Fruit fly (Drosophila melanogaster): Measurements from ENCODE around the gene PolE1.

PolE1 gene

dm6 chr3R:23363515-23364124 is 15.7 kb downstream of the PolE1 start, which contains the start of gene CG4408 (continued):
- TF ChIP-seq CG13624 (GFP tag; optimal IDR thresholded peaks at IDR 0.05) (peak; percentile 54), scrt (GFP tag; optimal IDR thresholded peaks at IDR 0.05) (peak; percentile 6), Fer1 (GFP tag; optimal IDR thresholded peaks at IDR 0.05) (no peak), psq (GFP tag; optimal IDR thresholded peaks at IDR 0.05) (no peak), Sin3A (optimal IDR thresholded peaks at IDR 0.05) (no peak), Dip2 (GFP tag; IDR thresholded peaks at IDR 0.05) (no peak), tx (GFP tag; optimal IDR thresholded peaks at IDR 0.05) (no peak), CG15601 (tag; optimal IDR thresholded peaks at IDR 0.05) (no peak), CG9817 (tag; optimal IDR thresholded peaks at IDR 0.05) (peak; percentile 22), GATAe (GFP tag; conservative IDR thresholded peaks at IDR 0.05) (no peak), CG10462 (GFP tag; optimal IDR thresholded peaks at IDR 0.05) (no peak), CG32772 (GFP tag; IDR thresholded peaks at IDR 0.05) (no peak), CG6683 (GFP tag; optimal IDR thresholded peaks at IDR 0.05) (no peak), CG10209 (GFP tag; optimal IDR thresholded peaks at IDR 0.05) (peak; percentile 13), Rx (GFP tag; IDR thresholded peaks at IDR 0.05) (no peak), toy (GFP tag; IDR thresholded peaks at IDR 0.05) (no peak), Gug (GFP tag; IDR thresholded peaks at IDR 0.05) (no peak), en (GFP tag; optimal IDR thresholded peaks at IDR 0.05) (no peak), CG13424 (tag; optimal IDR thresholded peaks at IDR 0.05) (peak; percentile 19), h (optimal IDR thresholded peaks at IDR 0.05) (no peak), CG11456 (GFP tag; IDR thresholded peaks at IDR 0.05) (no peak), stwl (tag; optimal IDR thresholded peaks at IDR 0.05) (no peak), ab (GFP tag; optimal IDR thresholded peaks at IDR 0.05) (no peak), lbe (GFP tag; optimal IDR thresholded peaks at IDR 0.05) (peak; percentile 86), CG6272 (GFP tag; IDR thresholded peaks at IDR 0.05) (0 out of 2 replicates have a peak, but pooled peaks have one; percentile 22), CG12942 (GFP tag; optimal IDR thresholded peaks at IDR 0.05) (no peak), gro (GFP tag; optimal IDR thresholded peaks at IDR 0.05) (peak; percentile 46), Awh (GFP tag; IDR thresholded peaks at IDR 0.05) (0 out of 2 replicates have a peak, but pooled peaks have one; percentile 6), Nf-YC (tag; optimal IDR thresholded peaks at IDR 0.05) (no peak), dmrt11E (tag; optimal IDR thresholded peaks at IDR 0.05) (no peak), fru (optimal IDR thresholded peaks at IDR 0.05) (no peak), tgo (GFP tag; IDR thresholded peaks at IDR 0.05) (peak; percentile 49), CG4360 (GFP tag; IDR thresholded peaks at IDR 0.05) (no peak), CG2129 (GFP tag; IDR thresholded peaks at IDR 0.05; ENCODE audit: partially characterized antibody) (no peak), CG3838 (GFP tag; optimal IDR thresholded peaks at IDR 0.05) (no peak), pho (GFP tag; optimal IDR thresholded peaks at IDR 0.05) (no peak), CG4854 (GFP tag; optimal IDR thresholded peaks at IDR 0.05) (no peak), CG7987 (GFP tag; optimal IDR thresholded peaks at IDR 0.05) (no peak), tna (GFP tag; IDR thresholded peaks at IDR 0.05; ENCODE audit: partially characterized antibody) (no peak), Max (GFP tag; optimal IDR thresholded peaks at IDR 0.05) (no peak), insv (GFP tag; optimal IDR thresholded peaks at IDR 0.05) (no peak), chif (GFP tag; optimal IDR thresholded peaks at IDR 0.05) (peak in 1 of 2 experiments; percentile 27), CG1024 (GFP tag; IDR thresholded peaks at IDR 0.05) (no peak), p53 (GFP tag; optimal IDR thresholded peaks at IDR 0.05) (no peak), Ada2b (GFP tag; IDR thresholded peaks at IDR 0.05) (peak; percentile 68), CG8281 (tag; optimal IDR thresholded peaks at IDR 0.05) (no peak), CG32767 (GFP tag; IDR thresholded peaks at IDR 0.05) (no peak), Myb (GFP tag; optimal IDR thresholded peaks at IDR 0.05) (no peak), Hr51 (GFP tag; optimal IDR thresholded peaks at IDR 0.05) (peak in 1 of 2 experiments; percentile 31), CG11696 (GFP tag; IDR thresholded peaks at IDR 0.05) (no peak), Dad (GFP tag; optimal IDR thresholded peaks at IDR 0.05) (no peak), usp (GFP tag; optimal IDR thresholded peaks at IDR 0.05) (no peak)
